Worm (Caenorhabditis elegans): ENCODE data around the gene C25D7.5.

DNA sequence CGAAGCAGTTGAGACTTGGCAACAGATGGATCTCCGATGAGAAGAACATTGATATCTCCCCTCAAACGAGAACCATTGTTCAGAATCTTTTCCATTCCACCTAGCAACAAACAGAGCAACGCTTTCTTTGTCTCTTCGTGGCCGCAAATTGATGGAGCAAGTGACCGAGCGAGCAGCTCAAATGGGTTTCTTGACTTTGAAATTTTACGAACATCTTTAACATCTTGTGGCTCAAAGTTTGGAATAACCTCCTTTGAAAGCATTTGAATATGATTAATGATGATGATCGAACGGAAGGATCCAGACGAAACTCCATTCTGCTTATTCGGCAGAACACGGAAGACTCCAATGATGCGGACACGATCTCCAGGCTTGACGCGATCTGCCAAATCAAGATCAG, 6.0 kb downstream of the C25D7.5 start:
- TF ChIP-seq madf-6 (GFP tag; IDR thresholded peaks at IDR 0.05), result no peak
- TF ChIP-seq ztf-28 (GFP tag; IDR thresholded peaks at IDR 0.05), result no peak

Data from whole organism, young adult.